Worm (Caenorhabditis elegans) whole organism, L4 larva: ENCODE results near the gene ugt-60.
A peak's percentile ranks its signal among the peaks of the same experiment; 100 is the strongest.

Source experiments
- D1046.2 ChIP-seq: fragments of 200-800 bp; sonication (Bioruptor generic); IDR thresholded peaks from 2 replicates; pipeline ENCODE4 v1.3.6; 2022; ENCODE audit warnings: missing genetic modification characterization, missing compliant biosample characterization
- F44E2.7 ChIP-seq: fragments of 200-800 bp; sonication (Bioruptor generic); IDR thresholded peaks from 2 replicates; pipeline ENCODE4 v2.1.2; 2022; ENCODE audit warnings: missing genetic modification characterization, missing compliant biosample characterization
- T20F7.1 ChIP-seq: fragments of 200-800 bp; sonication (Bioruptor generic); optimal IDR thresholded peaks from 2 replicates; lab custom pipeline; 2018; ENCODE audit warnings: mild to moderate bottlenecking, missing genetic modification characterization, missing compliant biosample characterization
- T26A8.4 ChIP-seq: fragments of 200-800 bp; sonication (Bioruptor generic); IDR thresholded peaks from 2 replicates; pipeline ENCODE4 v1.3.6; 2022; ENCODE audit warnings: missing genetic modification characterization, missing compliant biosample characterization
- Y75B8A.6 ChIP-seq: fragments of 200-800 bp; sonication (Bioruptor generic); IDR thresholded peaks from 2 replicates; pipeline ENCODE4 v1.3.6; 2022; ENCODE audit warnings: missing genetic modification reagents, missing genetic modification characterization, missing compliant biosample characterization
- ZK337.2 ChIP-seq: fragments of 200-800 bp; sonication (Bioruptor generic); IDR thresholded peaks from 2 replicates; pipeline ENCODE4 v1.3.6; 2022; ENCODE audit warnings: missing genetic modification reagents, missing genetic modification characterization, missing compliant biosample characterization
- aly-2 ChIP-seq: sonication (generic microtip); optimal IDR thresholded peaks from 2 replicates; lab custom pipeline; 2018; ENCODE audit warnings: missing biosample characterization, missing genetic modification characterization
- ceh-32 ChIP-seq: sonication (generic microtip); optimal IDR thresholded peaks from 2 replicates; lab custom pipeline; 2016; ENCODE audit warnings: mild to moderate bottlenecking, missing genetic modification characterization, missing compliant biosample characterization; ENCODE audit not compliant: poor library complexity
- ceh-44 ChIP-seq: fragments of 200-800 bp; sonication (Bioruptor generic); IDR thresholded peaks from 2 replicates; pipeline ENCODE4 v1.3.6; 2022; ENCODE audit warnings: missing genetic modification reagents, missing genetic modification characterization, missing compliant biosample characterization
- ceh-62 ChIP-seq: sonication (generic microtip); optimal IDR thresholded peaks from 2 replicates; lab custom pipeline; 2017; ENCODE audit warnings: missing biosample characterization, missing genetic modification characterization
- daf-19 ChIP-seq: fragments of 200-800 bp; sonication (Bioruptor generic); conservative IDR thresholded peaks from 2 replicates; pipeline ENCODE4 v1.3.6; 2022; ENCODE audit warnings: missing genetic modification characterization, missing compliant biosample characterization
- dmd-6 ChIP-seq: fragments of 200-800 bp; sonication (Bioruptor generic); IDR thresholded peaks from 2 replicates; pipeline ENCODE4 v1.3.6; 2022; ENCODE audit warnings: missing genetic modification reagents, missing genetic modification characterization, missing compliant biosample characterization
- dmd-8 ChIP-seq: fragments of 200-800 bp; sonication (Bioruptor generic); IDR thresholded peaks from 2 replicates; pipeline ENCODE4 v1.3.6; 2022; ENCODE audit warnings: missing genetic modification characterization, missing compliant biosample characterization
- dmd-9 ChIP-seq: fragments of 200-800 bp; sonication (Bioruptor generic); IDR thresholded peaks from 2 replicates; pipeline ENCODE4 v1.3.6; 2022; ENCODE audit warnings: missing genetic modification reagents, missing genetic modification characterization, missing compliant biosample characterization
- duxl-1 ChIP-seq: sonication (generic microtip); optimal IDR thresholded peaks from 2 replicates; lab custom pipeline; 2016; ENCODE audit warnings: mild to moderate bottlenecking, missing genetic modification characterization, moderate library complexity, missing compliant biosample characterization; ENCODE audit not compliant: poor library complexity
- egl-27 ChIP-seq: sonication (generic microtip); optimal IDR thresholded peaks from 3 replicates; lab custom pipeline; 2017; ENCODE audit warnings: missing biosample characterization, missing genetic modification reagents, missing genetic modification characterization
- egl-43 ChIP-seq: fragments of 200-800 bp; sonication (Bioruptor generic); IDR thresholded peaks from 2 replicates; pipeline ENCODE4 v1.3.6; 2022; ENCODE audit warnings: missing genetic modification reagents, missing genetic modification characterization, missing compliant biosample characterization
- gei-8 ChIP-seq: fragments of 200-800 bp; sonication (Bioruptor generic); optimal IDR thresholded peaks from 2 replicates; lab custom pipeline; 2018; ENCODE audit warnings: mild to moderate bottlenecking, missing genetic modification characterization, missing compliant biosample characterization
- hlh-30 ChIP-seq: sonication (generic microtip); optimal IDR thresholded peaks from 2 replicates; lab custom pipeline; 2017; ENCODE audit warnings: antibody characterized with exemption, mild to moderate bottlenecking, missing genetic modification characterization, missing compliant biosample characterization; ENCODE audit not compliant: insufficient read depth
- hmg-1.1 ChIP-seq: fragments of 200-800 bp; sonication (Bioruptor generic); IDR thresholded peaks from 2 replicates; pipeline ENCODE4 v1.3.6; 2022; ENCODE audit warnings: missing genetic modification reagents, missing genetic modification characterization, missing compliant biosample characterization
- jun-1 ChIP-seq: fragments of 150-350 bp; optimal IDR thresholded peaks from 2 replicates; lab custom pipeline; 2014; ENCODE audit warnings: missing biosample characterization, missing genetic modification reagents, missing genetic modification characterization
- lim-7 ChIP-seq: fragments of 200-800 bp; sonication (Bioruptor generic); IDR thresholded peaks from 2 replicates; pipeline ENCODE4 v1.3.6; 2022; ENCODE audit warnings: missing genetic modification characterization, missing compliant biosample characterization
- lin-38 ChIP-seq: fragments of 200-800 bp; sonication (Bioruptor generic); IDR thresholded peaks from 2 replicates; pipeline ENCODE4 v1.3.6; 2022; ENCODE audit warnings: missing genetic modification reagents, missing genetic modification characterization, missing compliant biosample characterization
- lir-3 ChIP-seq: sonication (generic microtip); optimal IDR thresholded peaks from 2 replicates; lab custom pipeline; 2016; ENCODE audit warnings: mild to moderate bottlenecking, missing genetic modification characterization, missing compliant biosample characterization
- lsy-2 ChIP-seq, 2 experiments: fragments of 150-350 bp in 1 of 2; sonication (generic microtip) in 1 of 2; optimal IDR thresholded peaks; 2 replicates each; lab custom pipeline; 2014 to 2017; ENCODE audit warnings: missing biosample characterization in 2 of 2, missing genetic modification characterization in 2 of 2
- mdl-1 ChIP-seq, 2 experiments: fragments of 150-350 bp in 1 of 2; sonication (generic microtip) in 1 of 2; optimal IDR thresholded peaks; 2 replicates each; lab custom pipeline; 2014 to 2017; ENCODE audit warnings: missing biosample characterization in 2 of 2, missing genetic modification characterization in 2 of 2
- mep-1 ChIP-seq: fragments of 150-350 bp; sonication (generic microtip); optimal IDR thresholded peaks from 3 replicates; lab custom pipeline; 2014; ENCODE audit warnings: missing biosample characterization, missing genetic modification characterization
- mxl-2 ChIP-seq: fragments of 200-800 bp; sonication (Bioruptor generic); conservative IDR thresholded peaks from 2 replicates; pipeline ENCODE4 v1.3.6; 2022; ENCODE audit warnings: missing genetic modification reagents, missing genetic modification characterization, missing compliant biosample characterization
- nhr-10 ChIP-seq: fragments of 150-350 bp; optimal IDR thresholded peaks from 2 replicates; lab custom pipeline; 2014; ENCODE audit warnings: missing biosample characterization, missing genetic modification characterization
- nhr-102 ChIP-seq: sonication (generic microtip); optimal IDR thresholded peaks from 2 replicates; lab custom pipeline; 2016; ENCODE audit warnings: mild to moderate bottlenecking, missing genetic modification characterization, moderate library complexity, missing compliant biosample characterization
- nhr-25 ChIP-seq: sonication (generic microtip); optimal IDR thresholded peaks from 2 replicates; lab custom pipeline; 2017; ENCODE audit warnings: missing genetic modification characterization, mild to moderate bottlenecking, missing compliant biosample characterization, antibody characterized with exemption, moderate library complexity, borderline replicate concordance; ENCODE audit not compliant: insufficient read depth
- nhr-28 ChIP-seq: fragments of 150-350 bp; optimal IDR thresholded peaks from 2 replicates; lab custom pipeline; 2014; ENCODE audit warnings: missing biosample characterization, missing genetic modification characterization
- nhr-41 ChIP-seq: fragments of 200-800 bp; sonication (Bioruptor generic); IDR thresholded peaks from 2 replicates; pipeline ENCODE4 v1.3.6; 2022; ENCODE audit warnings: missing genetic modification reagents, missing genetic modification characterization, missing compliant biosample characterization
- nhr-48 ChIP-seq: sonication (generic microtip); optimal IDR thresholded peaks from 2 replicates; lab custom pipeline; 2016; ENCODE audit warnings: mild to moderate bottlenecking, missing genetic modification characterization, missing compliant biosample characterization
- nhr-77 ChIP-seq: fragments of 150-350 bp; optimal IDR thresholded peaks from 2 replicates; lab custom pipeline; 2014; ENCODE audit warnings: missing biosample characterization, missing genetic modification characterization
- pha-4 ChIP-seq, 2 experiments: fragments of 150-350 bp in 1 of 2; fragments of 200-800 bp in 1 of 2; sonication (Bioruptor generic) in 1 of 2; IDR thresholded peaks in 1 of 2; optimal IDR thresholded peaks in 1 of 2; 2 replicates each; pipeline versions ENCODE4 v1.3.6 to Lab custom; 2014 to 2022; ENCODE audit warnings: missing genetic modification characterization in 2 of 2, missing genetic modification reagents in 2 of 2, missing biosample characterization in 1 of 2, missing compliant biosample characterization in 1 of 2
- rbr-2 ChIP-seq: sonication (generic microtip); optimal IDR thresholded peaks from 2 replicates; lab custom pipeline; 2016; ENCODE audit warnings: missing genotype, missing genetic modification characterization, missing compliant biosample characterization
- sdz-12 ChIP-seq: fragments of 200-800 bp; sonication (Bioruptor generic); optimal IDR thresholded peaks from 2 replicates; lab custom pipeline; 2018; ENCODE audit warnings: mild to moderate bottlenecking, missing genetic modification characterization, missing compliant biosample characterization
- snpc-1.2 ChIP-seq: fragments of 200-800 bp; sonication (Bioruptor generic); IDR thresholded peaks from 2 replicates; pipeline ENCODE4 v1.3.6; 2022; ENCODE audit warnings: missing genetic modification reagents, missing genetic modification characterization, missing compliant biosample characterization
- snpc-4 ChIP-seq: fragments of 150-350 bp; optimal IDR thresholded peaks from 2 replicates; lab custom pipeline; 2014; ENCODE audit warnings: missing biosample characterization, missing genetic modification characterization
- spr-1 ChIP-seq: sonication (generic microtip); optimal IDR thresholded peaks from 2 replicates; lab custom pipeline; 2016; ENCODE audit warnings: mild to moderate bottlenecking, missing genetic modification characterization, missing compliant biosample characterization
- tag-97 ChIP-seq: fragments of 200-800 bp; sonication (Bioruptor generic); IDR thresholded peaks from 2 replicates; pipeline ENCODE4 v1.3.6; 2022; ENCODE audit warnings: missing genetic modification characterization, missing compliant biosample characterization
- unc-130 ChIP-seq: sonication (generic microtip); optimal IDR thresholded peaks from 2 replicates; lab custom pipeline; 2016; ENCODE audit warnings: missing genetic modification reagents, missing genetic modification characterization, missing compliant biosample characterization
- unc-39 ChIP-seq: sonication (generic microtip); optimal IDR thresholded peaks from 2 replicates; lab custom pipeline; 2017; ENCODE audit warnings: missing biosample characterization, missing genetic modification characterization
- ztf-11 ChIP-seq: fragments of 150-350 bp; optimal IDR thresholded peaks from 2 replicates; lab custom pipeline; 2014; ENCODE audit warnings: missing biosample characterization, missing genetic modification characterization

Gene ugt-60

DNA sequence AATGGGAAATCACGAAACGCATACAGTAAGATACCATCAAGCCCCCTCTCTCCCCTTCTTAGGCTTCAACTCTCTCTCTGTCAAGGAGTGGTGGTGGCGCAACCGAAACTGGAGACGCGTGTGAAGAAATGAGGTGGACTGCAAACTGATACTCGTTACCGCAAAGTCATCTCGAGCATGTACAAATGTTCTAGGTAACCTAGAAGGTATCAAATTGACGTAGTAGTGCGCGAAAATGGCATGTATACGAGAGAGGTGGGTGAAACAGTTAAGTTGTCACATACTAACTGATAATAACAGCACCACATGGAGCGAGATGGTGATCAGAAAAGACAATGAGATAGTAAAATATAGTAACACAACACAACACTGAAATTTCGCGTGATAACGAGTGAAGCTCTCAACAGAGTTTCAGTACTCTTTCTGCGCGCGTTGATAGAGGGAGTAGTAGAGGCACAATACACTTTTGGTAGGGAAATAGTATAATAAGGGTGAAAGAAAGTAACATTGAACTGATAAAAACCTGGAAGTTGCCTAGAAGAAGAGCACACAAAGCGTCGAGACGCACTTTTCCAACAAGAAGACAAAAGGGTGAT is 40.6 kb downstream of the ugt-60 start (continued):
- peak; percentile 72 for TF ChIP-seq dmd-6 (GFP tag; lab: Robert Waterston, UW)
- TF ChIP-seq nhr-25 (tag; lab: Kevin White, UChicago), result no peak
- TF ChIP-seq duxl-1 (tag; lab: Kevin White, UChicago), result no peak

ce11 chrIII:9637016-9637415 is 41.8 kb downstream of the ugt-60 start, which contains the start of gene gei-13:
Gene gei-13, minus strand, starts transcription at chrIII:9637116.
- TF ChIP-seq Y75B8A.6 (no peak), mdl-1 (tag; optimal IDR thresholded peaks at IDR 0.05; lab: Kevin White, UChicago) (no peak), mxl-2 (GFP tag; lab: Robert Waterston, UW) (no peak), sdz-12 (GFP tag; lab: Kevin White, UChicago) (no peak), rbr-2 (tag; lab: Kevin White, UChicago) (no peak)
- TF ChIP-seq, all 104 proteins: peak for 0

ce11 chrIII:9631117-9631655 is 47.7 kb downstream of the ugt-60 start, which contains the start of gene ubc-7:
Gene ubc-7, minus strand, starts transcription at chrIII:9631167.
- peak; percentile 80 for TF ChIP-seq lin-38 (GFP tag; lab: Robert Waterston, UW)
- TF ChIP-seq hmg-1.1 (GFP tag; lab: Robert Waterston, UW), result peak; percentile 66; the same call in 1 of the 2 replicates
- TF ChIP-seq jun-1 (tag; lab: Kevin White, UChicago), result no peak
- TF ChIP-seq aly-2 (tag; lab: Kevin White, UChicago), result no peak
- peak; percentile 50 for TF ChIP-seq unc-130 (GFP tag; lab: Kevin White, UChicago)
- TF ChIP-seq lim-7 (GFP tag; lab: Robert Waterston, UW), result no peak
- TF ChIP-seq D1046.2 (GFP tag; lab: Robert Waterston, UW), result no peak
- no peak for TF ChIP-seq egl-43
- TF ChIP-seq lsy-2 (tag; optimal IDR thresholded peaks at IDR 0.05; lab: Kevin White, UChicago), result peak in 1 of 2 experiments; percentile 92
- TF ChIP-seq T26A8.4 (GFP tag; lab: Robert Waterston, UW), result peak; percentile 64
- TF ChIP-seq egl-27 (tag; lab: Kevin White, UChicago), result no peak
- peak; percentile 21 for TF ChIP-seq nhr-102
- no peak for TF ChIP-seq daf-19 (GFP tag; lab: Robert Waterston, UW)
- no peak for TF ChIP-seq sdz-12 (GFP tag; lab: Kevin White, UChicago)
- TF ChIP-seq snpc-4, result no peak
- no peak for TF ChIP-seq ceh-44 (GFP tag; lab: Robert Waterston, UW)
- TF ChIP-seq nhr-10, result no peak
- peak; percentile 39 for TF ChIP-seq nhr-77 (tag; lab: Kevin White, UChicago)
- no peak for TF ChIP-seq mxl-2 (GFP tag; lab: Robert Waterston, UW)
- no peak for TF ChIP-seq ceh-32 (tag; lab: Kevin White, UChicago)
- no peak for TF ChIP-seq nhr-41 (GFP tag; lab: Robert Waterston, UW)
- peak; percentile 27 for TF ChIP-seq nhr-48 (tag; lab: Kevin White, UChicago)
- TF ChIP-seq snpc-1.2, result no peak
- TF ChIP-seq nhr-28, result peak; percentile 24
- TF ChIP-seq mep-1 (tag; lab: Kevin White, UChicago), result peak; percentile 85
- TF ChIP-seq pha-4 (GFP tag; IDR thresholded peaks at IDR 0.05; lab: Robert Waterston, UW), result 0 out of 2 replicates have a peak, but pooled peaks have one; percentile 35
- peak; percentile 74 for TF ChIP-seq pha-4 (tag; optimal IDR thresholded peaks at IDR 0.05; lab: Kevin White, UChicago)
- no peak for TF ChIP-seq dmd-9 (GFP tag; lab: Robert Waterston, UW)
- TF ChIP-seq spr-1 (tag; lab: Kevin White, UChicago), result peak; percentile 15
- TF ChIP-seq unc-39 (tag; lab: Kevin White, UChicago), result no peak
- no peak for TF ChIP-seq ZK337.2 (GFP tag; lab: Robert Waterston, UW)
- TF ChIP-seq lir-3 (tag; lab: Kevin White, UChicago), result no peak
- peak; percentile 98 for TF ChIP-seq hlh-30
- no peak for TF ChIP-seq ztf-11 (tag; lab: Kevin White, UChicago)
- no peak for TF ChIP-seq F44E2.7
- no peak for TF ChIP-seq tag-97 (GFP tag; lab: Robert Waterston, UW)
- peak; percentile 72 for TF ChIP-seq nhr-25 (tag; lab: Kevin White, UChicago)
- TF ChIP-seq gei-8 (GFP tag; lab: Kevin White, UChicago), result no peak
- TF ChIP-seq T20F7.1, result peak; percentile 65
- no peak for TF ChIP-seq dmd-8 (GFP tag; lab: Robert Waterston, UW)
- no peak for TF ChIP-seq ceh-62 (tag; lab: Kevin White, UChicago)
